Worm (Caenorhabditis elegans) whole organism, L3 larva: Measurements from ENCODE around the gene F25F2.1.
A peak's percentile ranks its signal among the peaks of the same experiment; 100 is the strongest.

Source experiments
- ZK546.5 ChIP-seq: sonication (generic microtip); optimal IDR thresholded peaks from 2 replicates; lab custom pipeline; 2017; ENCODE audit warnings: missing biosample characterization, missing genetic modification characterization
- aly-2 ChIP-seq: fragments of 150-350 bp; optimal IDR thresholded peaks from 2 replicates; lab custom pipeline; 2014; ENCODE audit warnings: missing biosample characterization, missing genetic modification characterization
- ceh-16 ChIP-seq: sonication (generic microtip); optimal IDR thresholded peaks from 2 replicates; lab custom pipeline; 2017; ENCODE audit warnings: missing biosample characterization, missing genetic modification characterization
- ceh-28 ChIP-seq: fragments of 150-350 bp; optimal IDR thresholded peaks from 2 replicates; lab custom pipeline; 2014; ENCODE audit warnings: missing biosample characterization, missing genetic modification reagents, missing genetic modification characterization
- ceh-9 ChIP-seq: sonication (generic microtip); optimal IDR thresholded peaks from 2 replicates; lab custom pipeline; 2018; ENCODE audit warnings: missing biosample characterization, missing genetic modification characterization
- daf-12 ChIP-seq: fragments of 150-350 bp; optimal IDR thresholded peaks from 2 replicates; lab custom pipeline; 2014; ENCODE audit warnings: missing biosample characterization, missing genetic modification reagents, missing genetic modification characterization
- egl-27 ChIP-seq: sonication (generic microtip); optimal IDR thresholded peaks from 4 replicates; lab custom pipeline; 2017; ENCODE audit warnings: missing biosample characterization, missing genetic modification reagents, missing genetic modification characterization
- egl-5 ChIP-seq: fragments of 150-350 bp; optimal IDR thresholded peaks from 2 replicates; lab custom pipeline; 2017; ENCODE audit warnings: missing biosample characterization, missing genetic modification reagents, missing genetic modification characterization, inconsistent platforms
- elt-1 ChIP-seq: fragments of 150-350 bp; optimal IDR thresholded peaks from 2 replicates; lab custom pipeline; 2014; ENCODE audit warnings: missing biosample characterization, missing genetic modification characterization
- elt-2 ChIP-seq: sonication (generic microtip); optimal IDR thresholded peaks from 2 replicates; lab custom pipeline; 2016; ENCODE audit warnings: missing genetic modification reagents, mild to moderate bottlenecking, missing genetic modification characterization, missing compliant biosample characterization
- elt-3 ChIP-seq, 3 experiments: fragments of 150-350 bp in 1 of 3; sonication (generic microtip) in 2 of 3; optimal IDR thresholded peaks; 2 replicates in 2 of 3; 4 replicates in 1 of 3; lab custom pipeline; 2014 to 2017; ENCODE audit warnings: missing biosample characterization in 3 of 3, missing genetic modification characterization in 3 of 3
- fkh-10 ChIP-seq: sonication (generic microtip); optimal IDR thresholded peaks from 2 replicates; lab custom pipeline; 2017; ENCODE audit warnings: missing biosample characterization, missing genetic modification reagents, missing genetic modification characterization
- fkh-2 ChIP-seq: fragments of 150-350 bp; optimal IDR thresholded peaks from 2 replicates; lab custom pipeline; 2014; ENCODE audit warnings: missing biosample characterization, missing genetic modification reagents, missing genetic modification characterization
- hmg-11 ChIP-seq: sonication (generic microtip); optimal IDR thresholded peaks from 2 replicates; lab custom pipeline; 2016; ENCODE audit warnings: missing genetic modification characterization, missing compliant biosample characterization
- jun-1 ChIP-seq: fragments of 150-350 bp; optimal IDR thresholded peaks from 2 replicates; lab custom pipeline; 2014; ENCODE audit warnings: missing biosample characterization, missing genetic modification reagents, missing genetic modification characterization
- lin-15B ChIP-seq: fragments of 150-350 bp; optimal IDR thresholded peaks from 2 replicates; lab custom pipeline; 2014; ENCODE audit warnings: missing biosample characterization, missing genetic modification characterization
- lin-39 ChIP-seq: fragments of 150-350 bp; optimal IDR thresholded peaks from 2 replicates; lab custom pipeline; 2018; ENCODE audit warnings: missing biosample characterization, missing genetic modification reagents, missing genetic modification characterization
- lsy-12 ChIP-seq: sonication (generic microtip); optimal IDR thresholded peaks from 2 replicates; lab custom pipeline; 2016; ENCODE audit warnings: mild to moderate bottlenecking, missing genetic modification characterization, missing compliant biosample characterization
- nfya-1 ChIP-seq: sonication (generic microtip); optimal IDR thresholded peaks from 2 replicates; lab custom pipeline; 2017; ENCODE audit warnings: missing genetic modification characterization, mild to moderate bottlenecking, missing compliant biosample characterization, antibody characterized with exemption, moderate library complexity; ENCODE audit not compliant: insufficient read depth
- nhr-11 ChIP-seq: fragments of 150-350 bp; optimal IDR thresholded peaks from 2 replicates; lab custom pipeline; 2014; ENCODE audit warnings: missing biosample characterization, missing genetic modification characterization
- nhr-12 ChIP-seq: fragments of 150-350 bp; optimal IDR thresholded peaks from 2 replicates; lab custom pipeline; 2014; ENCODE audit warnings: missing biosample characterization, missing genetic modification characterization
- nhr-237 ChIP-seq: fragments of 150-350 bp; optimal IDR thresholded peaks from 2 replicates; lab custom pipeline; 2014; ENCODE audit warnings: missing biosample characterization, missing genetic modification characterization
- nhr-25 ChIP-seq: sonication (generic microtip); optimal IDR thresholded peaks from 2 replicates; lab custom pipeline; 2017; ENCODE audit warnings: missing biosample characterization, missing genetic modification characterization
- nhr-28 ChIP-seq: fragments of 150-350 bp; optimal IDR thresholded peaks from 2 replicates; lab custom pipeline; 2014; ENCODE audit warnings: missing biosample characterization, missing genetic modification characterization
- nhr-43 ChIP-seq: sonication (generic microtip); optimal IDR thresholded peaks from 2 replicates; lab custom pipeline; 2016; ENCODE audit warnings: mild to moderate bottlenecking, missing genetic modification characterization, missing compliant biosample characterization; ENCODE audit not compliant: poor library complexity, severe bottlenecking
- nhr-77 ChIP-seq: fragments of 150-350 bp; optimal IDR thresholded peaks from 2 replicates; lab custom pipeline; 2014; ENCODE audit warnings: missing biosample characterization, missing genetic modification characterization
- pha-4 ChIP-seq: fragments of 150-350 bp; optimal IDR thresholded peaks from 2 replicates; lab custom pipeline; 2014; ENCODE audit warnings: missing biosample characterization, missing genetic modification reagents, missing genetic modification characterization
- pqm-1 ChIP-seq: fragments of 150-350 bp; optimal IDR thresholded peaks from 2 replicates; lab custom pipeline; 2017; ENCODE audit warnings: missing biosample characterization, missing genetic modification characterization, inconsistent platforms
- sea-2 ChIP-seq: fragments of 150-350 bp; sonication (generic microtip); optimal IDR thresholded peaks from 4 replicates; lab custom pipeline; 2014; ENCODE audit warnings: missing biosample characterization, missing genetic modification reagents, missing genetic modification characterization
- skn-1 ChIP-seq: fragments of 150-350 bp; optimal IDR thresholded peaks from 2 replicates; lab custom pipeline; 2014; ENCODE audit warnings: missing biosample characterization, missing genetic modification characterization
- tbx-2 ChIP-seq: sonication (generic microtip); optimal IDR thresholded peaks from 2 replicates; lab custom pipeline; 2016; ENCODE audit warnings: mild to moderate bottlenecking, missing genetic modification characterization, missing compliant biosample characterization
- unc-39 ChIP-seq: sonication (generic microtip); optimal IDR thresholded peaks from 4 replicates; lab custom pipeline; 2017; ENCODE audit warnings: missing biosample characterization, missing genetic modification characterization
- unc-62 ChIP-seq: fragments of 150-350 bp; sonication (generic microtip); optimal IDR thresholded peaks from 4 replicates; lab custom pipeline; 2014; ENCODE audit warnings: missing biosample characterization, missing genetic modification reagents, missing genetic modification characterization
- ztf-4 ChIP-seq: fragments of 150-350 bp; optimal IDR thresholded peaks from 2 replicates; lab custom pipeline; 2014; ENCODE audit warnings: missing biosample characterization, missing genetic modification characterization

Gene F25F2.1

ce11 chrIII:4506140-4506539 is 2.5 kb upstream of the F25F2.1 start:
- TF ChIP-seq elt-1 (tag; lab: Kevin White, UChicago) = no peak
- peak; percentile 35 for TF ChIP-seq pqm-1
- no peak for TF ChIP-seq lin-15B (tag; lab: Kevin White, UChicago)
- no peak for TF ChIP-seq ceh-9
- no peak for TF ChIP-seq nhr-237
- TF ChIP-seq elt-2 (tag; lab: Kevin White, UChicago) = peak; percentile 87
- TF ChIP-seq nhr-25 (tag; lab: Kevin White, UChicago) = no peak
- no peak for TF ChIP-seq elt-3 (tag; optimal IDR thresholded peaks at IDR 0.05; lab: Kevin White, UChicago)
- TF ChIP-seq nhr-11 (tag; lab: Kevin White, UChicago) = no peak
- TF ChIP-seq unc-39 (tag; lab: Kevin White, UChicago) = no peak
- no peak for TF ChIP-seq fkh-2 (tag; lab: Kevin White, UChicago)
- no peak for TF ChIP-seq sea-2
- peak; percentile 49 for TF ChIP-seq pha-4 (tag; lab: Kevin White, UChicago)
- TF ChIP-seq tbx-2 (tag; lab: Kevin White, UChicago) = no peak
- no peak for TF ChIP-seq skn-1
- TF ChIP-seq ZK546.5 (tag; lab: Kevin White, UChicago) = no peak

ce11 chrIII:4506590-4507128 is 2.0 kb upstream of the F25F2.1 start:
- TF ChIP-seq elt-2 (tag; lab: Kevin White, UChicago) (peak; percentile 74), sea-2 (no peak), ceh-9 (no peak), jun-1 (tag; lab: Kevin White, UChicago) (peak; percentile 12), pqm-1 (peak; percentile 90)

DNA sequence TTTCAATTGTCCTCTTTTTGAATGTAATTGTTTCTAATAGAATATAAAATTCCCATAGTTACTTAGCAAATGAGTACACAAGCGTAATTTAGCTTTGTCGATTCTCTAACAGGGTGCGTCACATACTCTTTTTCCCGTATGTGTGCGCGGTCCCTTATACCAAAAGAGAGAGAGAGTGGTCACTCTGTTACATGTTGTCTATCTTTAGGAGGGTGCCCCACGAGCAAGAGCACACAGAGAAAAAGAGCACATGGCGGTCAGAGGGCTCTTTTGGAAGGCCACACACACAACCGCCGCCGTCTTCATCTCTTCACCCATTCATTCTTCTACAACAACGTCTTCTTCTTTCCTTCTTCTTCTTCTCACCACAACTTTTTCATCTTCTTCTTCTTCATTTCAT is 5.3 kb downstream of the F25F2.1 start:
- TF ChIP-seq pha-4 (tag; lab: Kevin White, UChicago) (peak; percentile 28), hmg-11 (peak; percentile 49), nhr-43 (tag; lab: Kevin White, UChicago) (no peak), skn-1 (no peak), lin-39 (peak; percentile 44), nfya-1 (tag; lab: Kevin White, UChicago) (peak; percentile 53)

ce11 chrIII:4515173-4515572 is 6.5 kb downstream of the F25F2.1 start:
- TF ChIP-seq ceh-28 (tag; lab: Kevin White, UChicago) (no peak), nhr-28 (tag; lab: Kevin White, UChicago) (no peak)

ce11 chrIII:4517781-4518180 is 9.1 kb downstream of the F25F2.1 start:
- no peak for TF ChIP-seq lin-15B (tag; lab: Kevin White, UChicago)
- TF ChIP-seq fkh-10 (GFP tag; lab: Kevin White, UChicago) = no peak
- TF ChIP-seq nhr-77 (tag; lab: Kevin White, UChicago) = no peak
- TF ChIP-seq sea-2 = no peak
- no peak for TF ChIP-seq aly-2 (tag; lab: Kevin White, UChicago)
- TF ChIP-seq ztf-4 = no peak
- TF ChIP-seq ZK546.5 (tag; lab: Kevin White, UChicago) = no peak
- TF ChIP-seq egl-5 (tag; lab: Kevin White, UChicago) = no peak
- TF ChIP-seq daf-12 = no peak
- TF ChIP-seq pqm-1 = no peak
- TF ChIP-seq nhr-43 (tag; lab: Kevin White, UChicago) = no peak
- no peak for TF ChIP-seq elt-3 (tag; optimal IDR thresholded peaks at IDR 0.05; lab: Kevin White, UChicago)
- no peak for TF ChIP-seq egl-27 (tag; lab: Kevin White, UChicago)
- TF ChIP-seq elt-2 (tag; lab: Kevin White, UChicago) = no peak
- TF ChIP-seq ceh-28 (tag; lab: Kevin White, UChicago) = no peak
- TF ChIP-seq jun-1 (tag; lab: Kevin White, UChicago) = no peak
- TF ChIP-seq, all 47 proteins: peak for 0

DNA sequence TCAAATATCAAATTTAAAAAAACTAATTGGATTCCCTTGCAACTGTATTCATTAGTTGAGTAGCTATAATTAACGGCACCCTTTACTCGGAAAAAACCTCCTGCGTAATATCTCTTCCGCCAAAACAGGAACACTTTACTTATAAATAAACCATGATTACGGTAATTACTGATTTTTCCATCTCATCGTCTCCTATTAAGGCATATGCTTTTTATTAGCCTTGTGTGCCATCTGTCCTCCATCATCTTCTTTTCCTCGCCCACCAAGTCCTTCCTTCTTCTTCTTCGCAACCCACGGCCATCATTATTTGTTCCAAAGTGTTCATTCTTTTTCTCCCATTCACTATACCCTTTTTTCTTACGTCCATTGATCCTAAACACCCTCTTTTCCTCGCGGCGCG is 10.8 kb downstream of the F25F2.1 start:
- TF ChIP-seq nfya-1 (tag; lab: Kevin White, UChicago) (no peak), ZK546.5 (tag; lab: Kevin White, UChicago) (no peak), ceh-28 (tag; lab: Kevin White, UChicago) (no peak), nhr-28 (tag; lab: Kevin White, UChicago) (no peak), lsy-12 (tag; lab: Kevin White, UChicago) (no peak), fkh-10 (GFP tag; lab: Kevin White, UChicago) (no peak), nhr-12 (tag; lab: Kevin White, UChicago) (no peak), nhr-43 (tag; lab: Kevin White, UChicago) (no peak), nhr-77 (tag; lab: Kevin White, UChicago) (no peak), unc-62 (GFP tag; lab: Kevin White, UChicago) (no peak), ceh-16 (tag; lab: Kevin White, UChicago) (no peak)
- TF ChIP-seq, all 47 proteins: peak for 0
